Worm (Caenorhabditis elegans) whole organism, L1 larva: ENCODE results near the gene C05C10.2.

Source experiments
- C04F5.9 ChIP-seq: sonication (generic microtip); optimal IDR thresholded peaks from 2 replicates; lab custom pipeline; 2016; ENCODE audit warnings: missing genetic modification characterization, missing compliant biosample characterization
- C16A3.4 ChIP-seq: fragments of 150-350 bp; optimal IDR thresholded peaks from 2 replicates; lab custom pipeline; 2014; ENCODE audit warnings: missing biosample characterization, missing genetic modification characterization
- aha-1 ChIP-seq: fragments of 150-350 bp; optimal IDR thresholded peaks from 2 replicates; lab custom pipeline; 2014; ENCODE audit warnings: missing biosample characterization, missing genetic modification characterization
- alr-1 ChIP-seq: fragments of 200-800 bp; sonication (Bioruptor generic); optimal IDR thresholded peaks from 2 replicates; lab custom pipeline; 2018; ENCODE audit warnings: borderline replicate concordance, mild to moderate bottlenecking, missing genetic modification characterization, missing compliant biosample characterization
- aly-2 ChIP-seq: fragments of 150-350 bp; optimal IDR thresholded peaks from 2 replicates; lab custom pipeline; 2014; ENCODE audit warnings: missing biosample characterization, missing genetic modification characterization
- blmp-1 ChIP-seq: fragments of 150-350 bp; optimal IDR thresholded peaks from 2 replicates; lab custom pipeline; 2014; ENCODE audit warnings: missing biosample characterization, missing genetic modification characterization
- ceh-63 ChIP-seq: fragments of 200-800 bp; sonication (Bioruptor generic); optimal IDR thresholded peaks from 2 replicates; lab custom pipeline; 2018; ENCODE audit warnings: mild to moderate bottlenecking, missing genetic modification characterization, missing compliant biosample characterization
- ceh-8 ChIP-seq: fragments of 200-800 bp; sonication (Bioruptor generic); optimal IDR thresholded peaks from 2 replicates; lab custom pipeline; 2018; ENCODE audit warnings: mild to moderate bottlenecking, missing genetic modification characterization, moderate library complexity, missing compliant biosample characterization
- ceh-82 ChIP-seq, 3 experiments: fragments of 150-350 bp in 1 of 3; sonication (generic microtip) in 2 of 3; optimal IDR thresholded peaks; 2 replicates each; lab custom pipeline; 2014 to 2017; ENCODE audit warnings: missing biosample characterization in 3 of 3, missing genetic modification characterization in 3 of 3
- ceh-88 ChIP-seq: fragments of 200-800 bp; sonication (Bioruptor generic); IDR thresholded peaks from 2 replicates; pipeline ENCODE4 v1.3.6; 2022; ENCODE audit warnings: missing genetic modification characterization, missing compliant biosample characterization
- ces-1 ChIP-seq: fragments of 150-350 bp; optimal IDR thresholded peaks from 2 replicates; lab custom pipeline; 2014; ENCODE audit warnings: missing biosample characterization, missing genetic modification reagents, missing genetic modification characterization
- dsc-1 ChIP-seq: sonication (generic microtip); optimal IDR thresholded peaks from 2 replicates; lab custom pipeline; 2016; ENCODE audit warnings: mild to moderate bottlenecking, missing genetic modification characterization, missing compliant biosample characterization
- efl-1 ChIP-seq, 4 experiments: fragments of 150-350 bp; optimal IDR thresholded peaks in 3 of 4; peaks in 1 of 4; 1 replicate in 1 of 4; 2 replicates in 3 of 4; lab custom pipeline; 2014; ENCODE audit warnings: missing biosample characterization in 2 of 4, missing genetic modification characterization in 2 of 4, missing genetic modification reagents in 2 of 4
- efl-3 ChIP-seq: fragments of 200-800 bp; sonication (Bioruptor generic); optimal IDR thresholded peaks from 2 replicates; lab custom pipeline; 2018; ENCODE audit warnings: mild to moderate bottlenecking, missing genetic modification characterization, missing compliant biosample characterization
- egl-13 ChIP-seq: sonication (generic microtip); optimal IDR thresholded peaks from 2 replicates; lab custom pipeline; 2016; ENCODE audit warnings: missing genotype, missing genetic modification reagents, missing genetic modification characterization, missing compliant biosample characterization
- egl-27 ChIP-seq, 2 experiments: fragments of 150-350 bp in 1 of 2; sonication (generic microtip); optimal IDR thresholded peaks; 3 replicates each; lab custom pipeline; 2017 to 2018; ENCODE audit warnings: missing biosample characterization in 2 of 2, missing genetic modification characterization in 2 of 2, missing genetic modification reagents in 2 of 2
- fkh-10 ChIP-seq: sonication (generic microtip); optimal IDR thresholded peaks from 2 replicates; lab custom pipeline; 2017; ENCODE audit warnings: missing biosample characterization, missing genetic modification reagents, missing genetic modification characterization
- fkh-4 ChIP-seq: sonication (generic microtip); optimal IDR thresholded peaks from 2 replicates; lab custom pipeline; 2016; ENCODE audit warnings: missing compliant biosample characterization, missing genetic modification characterization, borderline replicate concordance
- grh-1 ChIP-seq: fragments of 200-800 bp; sonication (Bioruptor generic); IDR thresholded peaks from 2 replicates; pipeline ENCODE4 v1.3.6; 2022; ENCODE audit warnings: missing genetic modification reagents, missing genetic modification characterization, missing compliant biosample characterization
- hlh-17 ChIP-seq: fragments of 200-800 bp; sonication (Bioruptor generic); optimal IDR thresholded peaks from 2 replicates; lab custom pipeline; 2018; ENCODE audit warnings: missing genetic modification characterization, mild to moderate bottlenecking, missing compliant biosample characterization, moderate library complexity, borderline replicate concordance
- hlh-4 ChIP-seq: sonication (generic microtip); optimal IDR thresholded peaks from 2 replicates; lab custom pipeline; 2016; ENCODE audit warnings: mild to moderate bottlenecking, missing genetic modification characterization, missing compliant biosample characterization
- jun-1 ChIP-seq: fragments of 150-350 bp; optimal IDR thresholded peaks from 2 replicates; lab custom pipeline; 2014; ENCODE audit warnings: missing biosample characterization, missing genetic modification reagents, missing genetic modification characterization
- lin-13 ChIP-seq: fragments of 150-350 bp; optimal IDR thresholded peaks from 2 replicates; lab custom pipeline; 2014; ENCODE audit warnings: missing biosample characterization, missing genetic modification reagents, missing genetic modification characterization
- lin-14 ChIP-seq: fragments of 200-800 bp; sonication (Bioruptor generic); optimal IDR thresholded peaks from 2 replicates; lab custom pipeline; 2018; ENCODE audit warnings: mild to moderate bottlenecking, missing genetic modification characterization, moderate library complexity, missing compliant biosample characterization
- lin-15B ChIP-seq: fragments of 150-350 bp; sonication (generic microtip); optimal IDR thresholded peaks from 3 replicates; lab custom pipeline; 2014; ENCODE audit warnings: missing biosample characterization, missing genetic modification characterization
- lin-35 ChIP-seq, 2 experiments: fragments of 150-350 bp; optimal IDR thresholded peaks; 2 replicates each; lab custom pipeline; 2014; ENCODE audit warnings: missing biosample characterization in 2 of 2, missing genetic modification characterization in 2 of 2, missing genetic modification reagents in 2 of 2
- lin-39 ChIP-seq: fragments of 150-350 bp; optimal IDR thresholded peaks from 2 replicates; lab custom pipeline; 2014; ENCODE audit warnings: missing biosample characterization, missing genetic modification reagents, missing genetic modification characterization
- lsy-2 ChIP-seq, 2 experiments: fragments of 150-350 bp; optimal IDR thresholded peaks; 2 replicates each; lab custom pipeline; 2014; ENCODE audit warnings: missing biosample characterization in 2 of 2, missing genetic modification characterization in 2 of 2
- mab-9 ChIP-seq: fragments of 200-800 bp; sonication (Bioruptor generic); IDR thresholded peaks from 2 replicates; pipeline ENCODE4 v1.3.6; 2022; ENCODE audit warnings: missing genetic modification reagents, missing genetic modification characterization, missing compliant biosample characterization
- mef-2 ChIP-seq: fragments of 150-350 bp; optimal IDR thresholded peaks from 2 replicates; lab custom pipeline; 2014; ENCODE audit warnings: missing biosample characterization, missing genetic modification characterization
- mep-1 ChIP-seq: fragments of 150-350 bp; optimal IDR thresholded peaks from 2 replicates; lab custom pipeline; 2014; ENCODE audit warnings: missing biosample characterization, missing genetic modification characterization
- nhr-11 ChIP-seq: fragments of 150-350 bp; optimal IDR thresholded peaks from 2 replicates; lab custom pipeline; 2014; ENCODE audit warnings: missing biosample characterization, missing genetic modification characterization
- nhr-12 ChIP-seq: sonication (generic microtip); optimal IDR thresholded peaks from 2 replicates; lab custom pipeline; 2017; ENCODE audit warnings: missing biosample characterization, missing genetic modification characterization
- nhr-20 ChIP-seq: sonication (generic microtip); optimal IDR thresholded peaks from 2 replicates; lab custom pipeline; 2016; ENCODE audit warnings: mild to moderate bottlenecking, missing genetic modification characterization, missing compliant biosample characterization
- nhr-237 ChIP-seq: fragments of 150-350 bp; optimal IDR thresholded peaks from 2 replicates; lab custom pipeline; 2014; ENCODE audit warnings: missing biosample characterization, missing genetic modification characterization
- nhr-28 ChIP-seq: fragments of 150-350 bp; optimal IDR thresholded peaks from 2 replicates; lab custom pipeline; 2014; ENCODE audit warnings: missing biosample characterization, missing genetic modification characterization
- nhr-47 ChIP-seq: sonication (generic microtip); optimal IDR thresholded peaks from 2 replicates; lab custom pipeline; 2016; ENCODE audit warnings: mild to moderate bottlenecking, missing genetic modification characterization, moderate library complexity, missing compliant biosample characterization
- nhr-71 ChIP-seq: sonication (generic microtip); optimal IDR thresholded peaks from 2 replicates; lab custom pipeline; 2016; ENCODE audit warnings: mild to moderate bottlenecking, missing genetic modification characterization, moderate library complexity, missing compliant biosample characterization
- nhr-76 ChIP-seq: sonication (generic microtip); optimal IDR thresholded peaks from 2 replicates; lab custom pipeline; 2017; ENCODE audit warnings: missing biosample characterization, missing genetic modification characterization
- nhr-77 ChIP-seq: fragments of 150-350 bp; optimal IDR thresholded peaks from 2 replicates; lab custom pipeline; 2014; ENCODE audit warnings: missing biosample characterization, missing genetic modification characterization
- nhr-84 ChIP-seq: sonication (generic microtip); optimal IDR thresholded peaks from 2 replicates; lab custom pipeline; 2017; ENCODE audit warnings: missing biosample characterization, missing genetic modification characterization
- pax-3 ChIP-seq: fragments of 200-800 bp; sonication (Bioruptor generic); optimal IDR thresholded peaks from 2 replicates; lab custom pipeline; 2018; ENCODE audit warnings: mild to moderate bottlenecking, missing genetic modification characterization, moderate library complexity, missing compliant biosample characterization
- pqm-1 ChIP-seq: sonication (generic microtip); optimal IDR thresholded peaks from 3 replicates; lab custom pipeline; 2017; ENCODE audit warnings: missing biosample characterization, missing genetic modification characterization
- rnt-1 ChIP-seq: sonication (generic microtip); optimal IDR thresholded peaks from 2 replicates; lab custom pipeline; 2016; ENCODE audit warnings: mild to moderate bottlenecking, missing genetic modification characterization, moderate library complexity, missing compliant biosample characterization
- skn-1 ChIP-seq: fragments of 150-350 bp; optimal IDR thresholded peaks from 2 replicates; lab custom pipeline; 2014; ENCODE audit warnings: missing biosample characterization, missing genetic modification characterization
- snpc-4 ChIP-seq: fragments of 150-350 bp; optimal IDR thresholded peaks from 2 replicates; lab custom pipeline; 2014; ENCODE audit warnings: missing biosample characterization, missing genetic modification characterization
- sox-4 ChIP-seq: sonication (generic microtip); optimal IDR thresholded peaks from 2 replicates; lab custom pipeline; 2016; ENCODE audit warnings: missing genetic modification characterization, missing compliant biosample characterization
- sup-37 ChIP-seq: fragments of 200-800 bp; sonication (Bioruptor generic); optimal IDR thresholded peaks from 2 replicates; lab custom pipeline; 2018; ENCODE audit warnings: mild to moderate bottlenecking, missing genetic modification characterization, missing compliant biosample characterization
- tbx-2 ChIP-seq: sonication (generic microtip); optimal IDR thresholded peaks from 2 replicates; lab custom pipeline; 2016; ENCODE audit warnings: missing genetic modification characterization, missing compliant biosample characterization
- unc-30 ChIP-seq: sonication (generic microtip); optimal IDR thresholded peaks from 2 replicates; lab custom pipeline; 2017; ENCODE audit warnings: missing biosample characterization, missing genetic modification characterization
- unc-86 ChIP-seq: sonication (generic microtip); optimal IDR thresholded peaks from 2 replicates; lab custom pipeline; 2016; ENCODE audit warnings: missing genetic modification characterization, missing compliant biosample characterization
- unc-98 ChIP-seq: fragments of 200-800 bp; sonication (Bioruptor generic); IDR thresholded peaks from 2 replicates; pipeline ENCODE4 v1.3.6; 2022; ENCODE audit warnings: missing genetic modification characterization, missing compliant biosample characterization
- ztf-4 ChIP-seq: fragments of 150-350 bp; optimal IDR thresholded peaks from 2 replicates; lab custom pipeline; 2014; ENCODE audit warnings: missing biosample characterization, missing genetic modification characterization

Gene C05C10.2

DNA sequence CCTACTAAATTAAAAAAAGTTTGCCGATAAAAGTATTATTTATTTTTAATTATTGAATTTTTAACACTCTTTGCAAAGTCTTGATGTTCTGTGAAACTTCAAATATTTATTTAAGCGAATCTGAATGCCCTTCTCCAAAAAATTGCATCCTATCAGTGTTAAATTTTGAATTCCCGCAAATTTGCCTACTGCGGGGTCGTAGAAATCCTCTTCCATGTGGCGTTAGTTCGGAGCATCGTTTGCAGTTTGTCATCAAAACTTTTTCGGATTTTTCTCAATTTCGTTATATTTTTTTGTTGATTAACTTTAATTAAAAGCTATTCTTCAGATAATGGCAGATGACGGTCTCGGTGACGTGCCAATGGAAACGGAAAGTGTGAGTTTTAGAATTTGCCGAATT lies 18.4 kb downstream of the C05C10.2 start, which contains the start of gene ufd-3:
ufd-3 (plus strand) TSS at position 324 of the 400 bp plus-strand sequence.
- peak; percentile 99 for TF ChIP-seq rnt-1 (tag; lab: Kevin White, UChicago)
- peak; percentile 93 for TF ChIP-seq lin-15B
- TF ChIP-seq pqm-1 = no peak
- TF ChIP-seq hlh-17 (GFP tag; lab: Kevin White, UChicago) = no peak
- TF ChIP-seq ceh-82 (tag; optimal IDR thresholded peaks at IDR 0.05; lab: Kevin White, UChicago) = peak; percentile 83 to 92 (median 88)
- TF ChIP-seq lin-39 (tag; lab: Kevin White, UChicago) = peak; percentile 73
- peak; percentile 72; the same call in 1 of the 2 replicates for TF ChIP-seq grh-1 (GFP tag; lab: Robert Waterston, UW)
- peak; percentile 50 for TF ChIP-seq fkh-10 (GFP tag; lab: Kevin White, UChicago)
- peak; percentile 92 for TF ChIP-seq egl-13
- TF ChIP-seq C04F5.9 (tag; lab: Kevin White, UChicago) = peak; percentile 85
- no peak for TF ChIP-seq nhr-84 (tag; lab: Kevin White, UChicago)
- TF ChIP-seq nhr-77 (tag; lab: Kevin White, UChicago) = peak; percentile 48
- no peak for TF ChIP-seq aha-1 (tag; lab: Kevin White, UChicago)
- TF ChIP-seq skn-1 = peak; percentile 99
- peak; percentile 93 for TF ChIP-seq nhr-47 (tag; lab: Kevin White, UChicago)
- peak; percentile 59 for TF ChIP-seq sup-37 (GFP tag; lab: Kevin White, UChicago)
- peak; percentile 90 for TF ChIP-seq fkh-4 (tag; lab: Kevin White, UChicago)
- peak; percentile 61 for TF ChIP-seq ceh-8
- peak; percentile 99 for TF ChIP-seq lin-35 (GFP tag; optimal IDR thresholded peaks at IDR 0.05; lab: Kevin White, UChicago)
- peak; percentile 90 for TF ChIP-seq dsc-1 (tag; lab: Kevin White, UChicago)
- TF ChIP-seq snpc-4 = peak; percentile 78
- no peak for TF ChIP-seq ces-1 (GFP tag; lab: Kevin White, UChicago)
- peak; percentile 98 to 99 for TF ChIP-seq efl-1 (optimal IDR thresholded peaks at IDR 0.05; lab: Kevin White, UChicago)
- peak; percentile 98 to 100 for TF ChIP-seq efl-1 (GFP tag; optimal IDR thresholded peaks at IDR 0.05 in 1 of 2; lab: Kevin White, UChicago)
- TF ChIP-seq jun-1 (tag; lab: Kevin White, UChicago) = peak; percentile 68
- TF ChIP-seq lin-14 (GFP tag; lab: Kevin White, UChicago) = peak; percentile 91
- peak; percentile 89 for TF ChIP-seq nhr-11 (tag; lab: Kevin White, UChicago)
- TF ChIP-seq unc-30 (tag; lab: Kevin White, UChicago) = no peak
- TF ChIP-seq egl-27 (tag; optimal IDR thresholded peaks at IDR 0.05; lab: Kevin White, UChicago) = no peak
- peak; percentile 93 for TF ChIP-seq C16A3.4 (tag; lab: Kevin White, UChicago)
- peak; percentile 96 for TF ChIP-seq nhr-71
- no peak for TF ChIP-seq nhr-76 (tag; lab: Kevin White, UChicago)
- TF ChIP-seq nhr-28 (tag; lab: Kevin White, UChicago) = no peak
- peak; percentile 71 for TF ChIP-seq mab-9 (GFP tag; lab: Robert Waterston, UW)
- TF ChIP-seq nhr-20 = peak; percentile 93
- TF ChIP-seq lsy-2 (tag; optimal IDR thresholded peaks at IDR 0.05; lab: Kevin White, UChicago) = peak; percentile 90 to 93
- TF ChIP-seq hlh-4 = peak; percentile 63
- TF ChIP-seq sox-4 = peak; percentile 92
- no peak for TF ChIP-seq mef-2 (tag; lab: Kevin White, UChicago)
- TF ChIP-seq lin-13 = peak; percentile 83
- TF ChIP-seq nhr-12 (tag; lab: Kevin White, UChicago) = peak; percentile 28
- TF ChIP-seq blmp-1 (tag; lab: Kevin White, UChicago) = peak; percentile 82
- TF ChIP-seq unc-86 = peak; percentile 85
- peak; percentile 76 for TF ChIP-seq ceh-88
- no peak for TF ChIP-seq efl-3 (GFP tag; lab: Kevin White, UChicago)
- TF ChIP-seq ztf-4 (tag; lab: Kevin White, UChicago) = peak; percentile 47
- peak; percentile 95 for TF ChIP-seq mep-1
- TF ChIP-seq unc-98 (GFP tag; lab: Robert Waterston, UW) = peak; percentile 86
- TF ChIP-seq pax-3 (tag; lab: Kevin White, UChicago) = peak; percentile 90
- no peak for TF ChIP-seq alr-1 (tag; lab: Kevin White, UChicago)
- TF ChIP-seq nhr-237 (tag; lab: Kevin White, UChicago) = peak; percentile 37
- TF ChIP-seq aly-2 (tag; lab: Kevin White, UChicago) = peak; percentile 37
- peak; percentile 93 for TF ChIP-seq tbx-2 (tag; lab: Kevin White, UChicago)
- TF ChIP-seq ceh-63 (GFP tag; lab: Kevin White, UChicago) = no peak
